Fruit fly (Drosophila melanogaster) S2 (cell line): ENCODE results near the gene CG13857.

Experiments
- CG8478 ChIP-seq: fragments of >200 bp; optimal IDR thresholded peaks from 2 replicates; lab custom pipeline; 2018
- CTCF ChIP-seq, 2 experiments: fragments of >200 bp; optimal IDR thresholded peaks; 2 replicates each; lab custom pipeline; 2018

dm6 chr3R:22367126-22368076 lies 26.5 kb downstream of the CG13857 start, which contains the start of the genes Polr3F and PyK:
- TF ChIP-seq CG8478 (lab: Kevin White, UChicago) (no peak), CTCF (optimal IDR thresholded peaks at IDR 0.05; lab: Kevin White, UChicago) (no peak)
